Fruit fly (Drosophila melanogaster) ovary, adult (tissue): ENCODE data around the gene CG34136.

ENCODE experiments used
- CG17801 ChIP-seq: fragments of 200-800 bp; optimal IDR thresholded peaks from 2 replicates; lab custom pipeline; 2019; ENCODE audit warnings: missing biosample characterization, mild to moderate bottlenecking, missing genetic modification characterization, moderate library complexity; ENCODE audit not compliant: partially characterized antibody

Gene CG34136

dm6 chr2L:21135764-21136163 is 39.0 kb downstream of the CG34136 start:
- no peak for TF ChIP-seq CG17801 (GFP tag; lab: Kevin White, UChicago)

dm6 chr2L:21141714-21142500 is 45.2 kb downstream of the CG34136 start, which contains the start of gene Dap160:
Dap160 (minus strand) TSS chr2L:21142347.
- TF ChIP-seq CG17801 (GFP tag; lab: Kevin White, UChicago): no peak

dm6 chr2L:21142501-21142849 is 45.8 kb downstream of the CG34136 start:
- TF ChIP-seq CG17801 (GFP tag; lab: Kevin White, UChicago): no peak

dm6 chr2L:21142972-21143385 is 46.3 kb downstream of the CG34136 start, which contains the start of gene pths:
pths (plus strand) TSS chr2L:21143229.
- TF ChIP-seq CG17801 (GFP tag; lab: Kevin White, UChicago): no peak

- no peak for TF ChIP-seq CG17801 (GFP tag; lab: Kevin White, UChicago)
Measured at dm6 chr2L:21148242-21148641, 51.5 kb downstream of the CG34136 start, which contains the start of gene del. del (minus strand) TSS chr2L:21148546.
